Fruit fly (Drosophila melanogaster) whole organism, pupa: Measurements from ENCODE around the gene CG12506.

Experiments used
- CG34367 ChIP-seq: fragments of 200-800 bp; sonication (Bioruptor generic); optimal IDR thresholded peaks from 2 replicates; lab custom pipeline; 2018; ENCODE audit warnings: missing biosample characterization, mild to moderate bottlenecking, missing genetic modification characterization
- CG8159 ChIP-seq: fragments of 200-800 bp; sonication (Bioruptor generic); optimal IDR thresholded peaks from 3 replicates; lab custom pipeline; 2018; ENCODE audit warnings: missing biosample characterization, mild to moderate bottlenecking, missing genetic modification characterization, moderate library complexity
- fd96Ca ChIP-seq: fragments of 200-800 bp; sonication (Bioruptor generic); IDR thresholded peaks from 3 replicates; pipeline ENCODE4 v1.3.6; 2022; ENCODE audit warnings: missing biosample characterization, missing genetic modification characterization

DNA sequence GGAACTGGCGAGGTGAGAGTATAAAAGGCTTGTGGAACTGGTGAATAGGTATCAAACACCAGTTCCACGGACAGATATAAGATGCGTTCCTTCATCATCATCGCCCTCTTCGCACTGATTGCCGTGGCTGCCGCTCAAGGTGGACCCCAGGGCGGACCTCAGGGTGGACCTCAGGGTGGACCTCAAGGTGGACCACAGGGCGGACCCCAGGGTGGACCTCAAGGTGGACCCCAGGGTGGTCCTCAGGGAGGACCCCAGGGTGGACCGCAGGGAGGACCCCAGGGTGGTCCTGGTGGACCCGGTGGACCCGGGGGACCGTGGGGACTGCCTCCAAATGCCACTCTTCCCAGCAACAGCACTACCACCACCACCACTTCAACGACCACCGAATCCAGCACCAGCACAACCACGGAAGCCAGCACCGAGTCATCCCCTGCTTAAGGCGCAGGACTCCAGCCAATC is 5.8 kb downstream of the CG12506 start, which contains the start of gene CG13947:
- no peak for TF ChIP-seq fd96Ca (GFP tag; lab: Robert Waterston, UW)
- TF ChIP-seq CG8159 (tag; lab: Kevin White, UChicago) = no peak
- no peak for TF ChIP-seq CG34367 (tag; lab: Kevin White, UChicago)
